Worm (Caenorhabditis elegans) whole organism, early embryonic: ENCODE data around the gene acer-1.

ENCODE experiments used
- B0310.2 ChIP-seq: sonication (generic microtip); optimal IDR thresholded peaks from 2 replicates; lab custom pipeline; 2016; ENCODE audit warnings: mild to moderate bottlenecking, missing genetic modification characterization, missing compliant biosample characterization
- F13C5.2 ChIP-seq: sonication (generic microtip); optimal IDR thresholded peaks from 2 replicates; lab custom pipeline; 2017; ENCODE audit warnings: mild to moderate bottlenecking, missing genetic modification characterization, inconsistent platforms, missing compliant biosample characterization
- aly-1 ChIP-seq: sonication (generic microtip); optimal IDR thresholded peaks from 2 replicates; lab custom pipeline; 2016; ENCODE audit warnings: missing genetic modification characterization, missing compliant biosample characterization
- ama-1 ChIP-seq: fragments of 150-350 bp; optimal IDR thresholded peaks from 2 replicates; lab custom pipeline; 2014
- ceh-13 ChIP-seq: fragments of 200-800 bp; sonication (Bioruptor generic); optimal IDR thresholded peaks from 2 replicates; lab custom pipeline; 2018; ENCODE audit warnings: mild to moderate bottlenecking, missing genetic modification characterization, missing compliant biosample characterization
- ceh-36 ChIP-seq: sonication (generic microtip); optimal IDR thresholded peaks from 2 replicates; lab custom pipeline; 2016; ENCODE audit warnings: missing genetic modification characterization, inconsistent platforms, missing compliant biosample characterization
- ets-7 ChIP-seq: sonication (generic microtip); optimal IDR thresholded peaks from 2 replicates; lab custom pipeline; 2016; ENCODE audit warnings: missing genotype, missing genetic modification characterization, missing compliant biosample characterization
- flt-1 ChIP-seq: fragments of 200-800 bp; sonication (Bioruptor generic); IDR thresholded peaks from 2 replicates; pipeline ENCODE4 v1.3.6; 2022; ENCODE audit warnings: missing genetic modification characterization, missing compliant biosample characterization
- hmbx-1 ChIP-seq: sonication (generic microtip); optimal IDR thresholded peaks from 2 replicates; lab custom pipeline; 2016; ENCODE audit warnings: mild to moderate bottlenecking, missing genetic modification characterization, missing compliant biosample characterization
- hmg-4 ChIP-seq: fragments of 200-800 bp; sonication (Bioruptor generic); optimal IDR thresholded peaks from 2 replicates; lab custom pipeline; 2018; ENCODE audit warnings: mild to moderate bottlenecking, missing genetic modification characterization, missing compliant biosample characterization
- hnd-1 ChIP-seq: sonication (generic microtip); optimal IDR thresholded peaks from 2 replicates; lab custom pipeline; 2016; ENCODE audit warnings: missing genetic modification characterization, missing compliant biosample characterization
- pes-1 ChIP-seq: fragments of 200-800 bp; sonication (Bioruptor generic); IDR thresholded peaks from 2 replicates; pipeline ENCODE4 v1.3.6; 2022; ENCODE audit warnings: missing genetic modification reagents, missing genetic modification characterization, missing compliant biosample characterization
- scrt-1 ChIP-seq: fragments of 200-800 bp; sonication (Bioruptor generic); IDR thresholded peaks from 2 replicates; pipeline ENCODE4 v1.3.6; 2022; ENCODE audit warnings: missing genetic modification characterization, missing compliant biosample characterization
- sea-1 ChIP-seq: fragments of 200-800 bp; sonication (Bioruptor generic); conservative IDR thresholded peaks from 2 replicates; pipeline ENCODE4 v1.3.6; 2022; ENCODE audit warnings: missing genetic modification characterization, missing compliant biosample characterization
- tbx-11 ChIP-seq: fragments of 200-800 bp; sonication (Bioruptor generic); IDR thresholded peaks from 2 replicates; pipeline ENCODE4 v1.3.6; 2022; ENCODE audit warnings: missing genetic modification characterization, missing compliant biosample characterization
- tbx-37 ChIP-seq: fragments of 200-800 bp; sonication (Bioruptor generic); conservative IDR thresholded peaks from 2 replicates; pipeline ENCODE4 v1.3.6; 2022; ENCODE audit warnings: missing genetic modification reagents, missing genetic modification characterization, missing compliant biosample characterization
- tra-4 ChIP-seq: sonication (generic microtip); optimal IDR thresholded peaks from 2 replicates; lab custom pipeline; 2017; ENCODE audit warnings: missing genetic modification characterization, missing compliant biosample characterization

acer-1 gene

DNA sequence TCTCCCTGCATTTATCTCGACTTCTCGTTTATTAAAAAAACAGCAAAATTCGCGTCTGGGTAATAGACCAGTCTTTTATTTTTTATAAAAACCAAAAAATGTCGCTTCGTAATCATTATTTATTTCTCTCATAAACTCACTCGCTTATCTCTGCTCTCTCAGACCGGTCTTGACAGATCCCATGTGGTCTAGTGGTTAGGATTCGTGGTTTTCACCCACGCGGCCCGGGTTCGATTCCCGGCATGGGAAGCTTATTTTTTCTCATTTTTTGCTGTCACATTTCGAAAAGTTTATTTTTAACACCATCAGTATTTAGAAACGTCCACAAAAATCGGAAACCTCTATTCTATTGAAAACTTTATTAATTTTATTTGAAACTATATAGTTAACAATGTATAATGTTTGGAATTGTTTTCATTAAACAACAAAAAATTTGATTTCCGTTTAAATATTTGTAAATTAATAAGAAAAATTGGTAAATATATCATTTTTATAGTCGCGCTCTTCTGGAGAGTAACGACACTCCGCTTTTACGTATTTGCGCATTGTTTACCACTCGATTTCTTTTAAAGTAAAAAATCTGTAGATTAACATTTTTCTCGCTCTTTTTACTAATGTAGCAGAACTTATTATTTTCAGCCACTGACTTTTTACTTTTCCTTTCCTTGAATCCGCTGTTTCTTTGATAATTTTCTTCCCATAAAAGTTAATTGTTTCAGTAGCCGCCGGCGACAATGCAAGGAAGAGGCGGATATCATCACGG is 8.0 kb upstream of the acer-1 start, which contains the start of gene hrpl-1:
Gene hrpl-1, plus strand, starts transcription at position 713 of the 763 bp plus-strand sequence.
- TF ChIP-seq aly-1 (tag; lab: Kevin White, UChicago) = peak; percentile 25
- TF ChIP-seq tra-4 (tag; lab: Kevin White, UChicago) = no peak
- TF ChIP-seq hmg-4 (GFP tag; lab: Kevin White, UChicago) = peak; percentile 63
- TF ChIP-seq ceh-13 (GFP tag; lab: Kevin White, UChicago) = peak; percentile 27
- TF ChIP-seq ama-1 (lab: Kevin White, UChicago) = no peak
- TF ChIP-seq pes-1 (GFP tag; lab: Robert Waterston, UW) = no peak; the same call in 1 of the 2 replicates
- no peak for TF ChIP-seq ets-7 (tag; lab: Kevin White, UChicago)
- TF ChIP-seq F13C5.2 (tag; lab: Kevin White, UChicago) = no peak
- TF ChIP-seq flt-1 = peak; percentile 74
- no peak; the same call in 1 of the 2 replicates for TF ChIP-seq tbx-37 (GFP tag; lab: Robert Waterston, UW)
- peak; percentile 4 for TF ChIP-seq hmbx-1
- peak; percentile 3 for TF ChIP-seq hnd-1 (tag; lab: Kevin White, UChicago)
- TF ChIP-seq scrt-1 (GFP tag; lab: Robert Waterston, UW) = peak; percentile 80
- no peak for TF ChIP-seq B0310.2 (tag; lab: Kevin White, UChicago)
- peak; percentile 69 for TF ChIP-seq tbx-11
- 0 out of 2 replicates have a peak, but pooled peaks have one; percentile 72 for TF ChIP-seq sea-1 (GFP tag; lab: Robert Waterston, UW)
- TF ChIP-seq ceh-36 = peak; percentile 89

- no peak for TF ChIP-seq hmbx-1
- no peak for TF ChIP-seq ets-7 (tag; lab: Kevin White, UChicago)
- no peak for TF ChIP-seq flt-1
- TF ChIP-seq hnd-1 (tag; lab: Kevin White, UChicago) = no peak
- TF ChIP-seq sea-1 (GFP tag; lab: Robert Waterston, UW) = no peak
- TF ChIP-seq tbx-37 (GFP tag; lab: Robert Waterston, UW) = no peak
- TF ChIP-seq ceh-36 = no peak
- TF ChIP-seq tra-4 (tag; lab: Kevin White, UChicago) = no peak
- TF ChIP-seq ceh-13 (GFP tag; lab: Kevin White, UChicago) = no peak
- TF ChIP-seq B0310.2 (tag; lab: Kevin White, UChicago) = no peak
- no peak for TF ChIP-seq ama-1 (lab: Kevin White, UChicago)
- no peak for TF ChIP-seq F13C5.2 (tag; lab: Kevin White, UChicago)
- TF ChIP-seq scrt-1 (GFP tag; lab: Robert Waterston, UW) = no peak
- TF ChIP-seq aly-1 (tag; lab: Kevin White, UChicago) = no peak
- no peak for TF ChIP-seq tbx-11
- TF ChIP-seq pes-1 (GFP tag; lab: Robert Waterston, UW) = no peak
Measured at ce11 chrII:6897507-6897906, 7.3 kb upstream of the acer-1 start, which contains the start of gene C44B7.11. Gene C44B7.11, minus strand, starts transcription at chrII:6897540.

ce11 chrII:6893589-6894245 is 3.5 kb upstream of the acer-1 start, which contains the start of gene adal-1:
Gene adal-1, minus strand, starts transcription at chrII:6893639.
- TF ChIP-seq flt-1 (no peak), tra-4 (tag; lab: Kevin White, UChicago) (no peak), hmbx-1 (no peak), ceh-36 (no peak), hnd-1 (tag; lab: Kevin White, UChicago) (no peak), ets-7 (tag; lab: Kevin White, UChicago) (no peak), scrt-1 (GFP tag; lab: Robert Waterston, UW) (no peak), tbx-37 (GFP tag; lab: Robert Waterston, UW) (no peak), sea-1 (GFP tag; lab: Robert Waterston, UW) (no peak), F13C5.2 (tag; lab: Kevin White, UChicago) (no peak), pes-1 (GFP tag; lab: Robert Waterston, UW) (no peak), ceh-13 (GFP tag; lab: Kevin White, UChicago) (no peak), B0310.2 (tag; lab: Kevin White, UChicago) (no peak), tbx-11 (no peak), ama-1 (lab: Kevin White, UChicago) (no peak), aly-1 (tag; lab: Kevin White, UChicago) (no peak), hmg-4 (GFP tag; lab: Kevin White, UChicago) (no peak)

ce11 chrII:6891838-6892237 is 1.6 kb upstream of the acer-1 start:
- no peak for TF ChIP-seq flt-1
- TF ChIP-seq aly-1 (tag; lab: Kevin White, UChicago) = no peak
- TF ChIP-seq tbx-37 (GFP tag; lab: Robert Waterston, UW) = no peak
- TF ChIP-seq tra-4 (tag; lab: Kevin White, UChicago) = no peak
- TF ChIP-seq hmbx-1 = no peak
- TF ChIP-seq pes-1 (GFP tag; lab: Robert Waterston, UW) = no peak
- TF ChIP-seq ceh-36 = no peak
- TF ChIP-seq ama-1 (lab: Kevin White, UChicago) = no peak
- no peak for TF ChIP-seq ets-7 (tag; lab: Kevin White, UChicago)
- TF ChIP-seq scrt-1 (GFP tag; lab: Robert Waterston, UW) = no peak
- no peak for TF ChIP-seq F13C5.2 (tag; lab: Kevin White, UChicago)

DNA sequence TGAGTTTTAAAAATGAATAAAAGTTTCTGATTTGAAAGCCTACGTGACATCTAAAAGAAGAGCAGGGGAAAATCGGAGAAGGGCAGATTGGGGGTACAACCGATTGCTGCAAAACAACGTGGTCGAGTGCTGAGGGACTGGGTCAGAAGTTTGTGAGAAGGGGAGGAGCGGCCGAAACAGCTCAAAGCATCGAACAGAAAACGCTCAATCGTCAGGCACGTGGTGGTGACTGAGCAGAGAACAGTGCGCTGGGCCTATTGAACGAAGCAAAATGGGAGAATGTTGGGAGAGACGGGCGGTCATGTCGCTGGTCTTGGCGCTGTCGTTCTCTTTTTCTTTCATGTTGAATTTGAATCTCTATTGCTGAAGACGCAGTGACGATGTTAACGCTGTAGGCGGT is 976 bp upstream of the acer-1 start:
- no peak for TF ChIP-seq B0310.2 (tag; lab: Kevin White, UChicago)
- TF ChIP-seq ceh-13 (GFP tag; lab: Kevin White, UChicago) = no peak
- TF ChIP-seq F13C5.2 (tag; lab: Kevin White, UChicago) = no peak
- no peak for TF ChIP-seq hmbx-1

- no peak for TF ChIP-seq ceh-36
- TF ChIP-seq B0310.2 (tag; lab: Kevin White, UChicago) = no peak
- no peak for TF ChIP-seq tbx-37 (GFP tag; lab: Robert Waterston, UW)
- no peak for TF ChIP-seq flt-1
- no peak for TF ChIP-seq sea-1 (GFP tag; lab: Robert Waterston, UW)
- no peak for TF ChIP-seq F13C5.2 (tag; lab: Kevin White, UChicago)
- TF ChIP-seq ceh-13 (GFP tag; lab: Kevin White, UChicago) = no peak
Measured at ce11 chrII:6889580-6889922, 649 bp downstream of the acer-1 start.
